Worm (Caenorhabditis elegans) whole organism, L4/young adult: ENCODE results near the gene C44C11.6.
"Not testable (repeated sequence)": the region's sequence is repeated elsewhere in the genome, so short reads cannot be mapped to it uniquely, and the experiment has no call there.

ENCODE experiments used
- W03F9.2 ChIP-seq: fragments of 150-350 bp; optimal IDR thresholded peaks from 2 replicates; lab custom pipeline; 2014; ENCODE audit warnings: missing biosample characterization, missing genetic modification characterization
- dao-5 ChIP-seq: sonication (generic microtip); optimal IDR thresholded peaks from 2 replicates; lab custom pipeline; 2016; ENCODE audit warnings: missing genotype, missing genetic modification characterization, moderate library complexity, missing compliant biosample characterization
- him-1 ChIP-seq: sonication (generic microtip); optimal IDR thresholded peaks from 2 replicates; lab custom pipeline; 2016; ENCODE audit warnings: missing genotype, missing genetic modification reagents, missing genetic modification characterization, missing compliant biosample characterization

Gene C44C11.6

DNA sequence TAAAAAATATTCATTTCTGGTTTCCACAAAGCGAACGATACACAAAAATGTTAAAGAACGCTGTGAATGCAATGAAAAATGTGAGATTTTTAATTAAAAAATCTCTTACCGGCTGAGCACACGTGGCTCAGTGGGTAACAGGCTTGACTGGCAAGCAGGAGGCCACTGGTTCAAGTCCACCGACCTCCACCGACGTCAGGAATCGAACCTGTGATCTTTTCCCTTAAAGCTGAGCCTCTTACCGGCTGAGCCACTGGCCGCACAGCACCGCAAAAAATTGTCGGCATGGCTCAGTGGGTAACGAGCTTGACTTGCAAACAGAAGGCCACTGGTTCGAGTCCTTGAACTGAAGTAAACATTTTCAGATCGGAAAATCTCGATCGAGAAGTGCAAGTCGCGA is at the start of gene C44C11.6:
Gene C44C11.6 (plus strand): TSS at position 23 of the 400 bp plus-strand sequence.
- no peak for TF ChIP-seq him-1

DNA sequence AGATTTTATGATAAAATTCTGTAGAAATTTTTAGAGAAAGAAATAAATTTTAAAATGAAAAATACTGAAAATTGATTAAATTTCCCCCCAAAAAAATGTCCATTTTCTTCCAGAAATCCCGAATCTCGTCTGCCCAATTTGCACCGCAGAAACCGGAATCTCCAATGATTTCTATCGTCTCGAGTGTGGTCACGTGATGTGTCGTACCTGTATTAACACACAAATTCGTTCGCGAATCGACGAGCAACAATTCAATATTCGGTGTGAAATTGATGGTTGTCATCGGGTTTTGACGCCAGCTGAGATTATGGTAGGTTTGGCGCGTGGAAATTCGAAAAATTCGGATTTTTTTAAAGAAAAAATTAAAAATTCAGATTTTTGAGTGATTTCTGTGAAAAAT is 48.0 kb upstream of the C44C11.6 start:
- no peak for TF ChIP-seq dao-5
- no peak for TF ChIP-seq him-1

DNA sequence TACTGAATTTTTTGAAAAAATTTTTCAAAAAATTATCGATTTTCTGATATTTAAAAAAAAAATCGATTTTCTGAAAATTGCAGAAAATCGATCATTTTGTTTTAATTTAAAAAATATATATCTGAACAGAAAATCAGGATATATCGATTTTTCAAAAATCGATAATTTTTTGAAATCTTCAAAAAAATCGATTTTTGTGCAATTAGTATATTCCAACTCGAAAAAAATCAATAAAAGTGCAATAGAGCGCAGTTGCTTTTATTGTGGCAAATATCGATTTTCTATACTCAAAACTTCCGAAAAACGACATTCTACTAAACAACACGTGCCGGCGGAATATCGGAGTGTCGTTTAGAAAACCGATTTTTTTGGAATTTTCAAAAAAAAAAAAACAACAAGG is 43.9 kb upstream of the C44C11.6 start:
- TF ChIP-seq dao-5 = no peak
- TF ChIP-seq him-1 = no peak
- TF ChIP-seq W03F9.2 = no peak

DNA sequence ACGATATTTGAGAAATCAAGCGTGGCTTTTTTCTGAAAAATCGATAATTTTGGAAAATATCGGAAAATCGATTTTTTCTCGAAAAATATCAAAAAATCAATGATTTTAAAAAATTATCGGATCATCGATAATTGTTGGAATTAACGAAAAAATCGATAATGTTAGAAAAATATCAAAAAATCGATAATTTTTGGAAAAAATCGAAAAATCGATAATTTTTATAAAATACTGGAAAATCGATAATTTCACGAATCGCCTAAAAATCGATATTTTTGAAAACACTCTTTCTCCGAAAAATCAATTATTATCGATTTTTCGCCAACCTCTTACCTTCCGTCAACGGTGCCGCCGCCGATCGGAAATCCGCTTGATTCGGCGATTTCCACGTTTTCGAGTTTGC is 43.4 kb upstream of the C44C11.6 start:
- TF ChIP-seq him-1 = no peak
- TF ChIP-seq dao-5 = no peak
- TF ChIP-seq W03F9.2 = no peak

DNA sequence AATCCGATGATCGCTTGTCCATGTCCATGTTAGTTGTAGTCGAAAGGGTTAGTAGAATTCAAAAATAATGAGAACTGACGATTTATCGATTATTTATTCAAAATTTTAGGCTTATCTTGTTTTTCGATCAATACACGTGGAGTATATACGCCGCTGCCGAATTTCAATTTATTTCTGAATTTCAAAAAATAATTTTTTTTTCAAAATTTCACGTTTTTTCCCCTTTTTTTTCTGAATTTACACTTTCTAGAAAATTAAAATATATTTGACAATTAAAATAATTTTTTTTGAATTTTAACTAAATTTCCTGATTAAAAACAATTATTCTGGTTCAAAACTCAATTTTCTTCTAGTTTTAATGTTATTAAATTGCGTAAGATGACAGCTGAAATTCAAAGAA is 42.3 kb upstream of the C44C11.6 start, which contains the start of gene C50E10.1:
Gene C50E10.1 (minus strand): TSS at position 101 of the 400 bp plus-strand sequence.
- TF ChIP-seq him-1 (no peak), dao-5 (no peak), W03F9.2 (no peak)

DNA sequence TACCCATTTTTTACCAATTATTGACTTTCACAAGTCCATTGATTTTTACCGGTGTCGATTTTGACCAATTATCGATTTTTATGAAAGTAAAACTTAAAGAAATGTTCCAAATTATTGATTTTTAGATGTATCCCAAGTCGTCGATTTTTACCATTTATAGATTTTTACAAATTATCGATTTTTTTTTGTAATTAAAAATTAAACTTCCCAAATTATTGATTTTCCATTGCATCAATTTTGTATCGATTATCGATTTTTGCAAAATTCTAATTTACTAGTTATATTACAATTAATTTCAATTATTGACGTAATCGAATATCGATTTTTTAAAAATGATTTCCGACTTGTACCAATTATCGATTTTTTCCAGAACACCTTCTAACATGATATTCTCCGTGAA is 41.5 kb upstream of the C44C11.6 start, which contains the start of gene sre-50:
Gene sre-50 (plus strand): TSS at position 384 of the 400 bp plus-strand sequence.
- TF ChIP-seq W03F9.2 = no peak
- no peak for TF ChIP-seq him-1
- no peak for TF ChIP-seq dao-5

DNA sequence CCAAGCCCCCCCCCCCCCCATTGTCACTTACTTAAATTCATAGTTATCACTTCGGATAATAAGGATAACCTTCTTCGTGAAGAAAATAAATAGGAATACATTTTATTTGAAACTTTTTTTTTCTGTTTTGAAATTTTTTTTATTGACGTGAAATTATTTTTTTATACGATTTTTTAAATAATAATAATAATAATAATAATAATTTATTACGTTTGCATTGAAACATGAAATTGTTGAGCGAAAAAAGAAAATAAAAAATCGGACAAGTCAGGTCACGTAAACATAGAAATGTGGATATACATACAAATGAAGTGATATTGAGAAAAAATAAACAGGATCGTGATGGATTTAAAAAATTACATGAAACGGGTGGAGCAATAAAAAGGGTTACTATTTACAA is 35.0 kb upstream of the C44C11.6 start, which contains the start of gene C50E10.2:
Gene C50E10.2 (minus strand): TSS at position 101 of the 400 bp plus-strand sequence.
- TF ChIP-seq W03F9.2 (no peak), him-1 (no peak), dao-5 (no peak)

DNA sequence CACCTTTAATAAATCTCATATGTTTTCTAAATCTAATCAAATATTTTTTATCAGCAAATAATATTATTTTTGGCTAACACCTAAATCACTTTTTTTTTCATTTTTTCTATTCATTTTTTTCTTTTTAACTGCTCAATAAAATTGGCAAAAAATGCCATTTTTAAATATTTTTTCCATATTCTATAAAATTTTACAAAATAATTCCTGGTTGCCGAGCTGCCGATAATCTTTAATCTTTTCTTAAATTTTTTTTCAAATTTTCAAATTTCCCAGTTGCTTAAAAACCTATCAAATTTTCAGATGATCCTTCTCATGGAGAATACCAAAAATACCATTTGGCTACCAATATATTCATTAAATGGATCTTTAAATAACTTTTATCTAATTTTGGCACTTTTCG is 33.0 kb upstream of the C44C11.6 start, which contains the start of gene sre-51:
Gene sre-51 (plus strand): TSS at position 301 of the 400 bp plus-strand sequence.
- TF ChIP-seq him-1 (no peak), W03F9.2 (no peak), dao-5 (no peak)

DNA sequence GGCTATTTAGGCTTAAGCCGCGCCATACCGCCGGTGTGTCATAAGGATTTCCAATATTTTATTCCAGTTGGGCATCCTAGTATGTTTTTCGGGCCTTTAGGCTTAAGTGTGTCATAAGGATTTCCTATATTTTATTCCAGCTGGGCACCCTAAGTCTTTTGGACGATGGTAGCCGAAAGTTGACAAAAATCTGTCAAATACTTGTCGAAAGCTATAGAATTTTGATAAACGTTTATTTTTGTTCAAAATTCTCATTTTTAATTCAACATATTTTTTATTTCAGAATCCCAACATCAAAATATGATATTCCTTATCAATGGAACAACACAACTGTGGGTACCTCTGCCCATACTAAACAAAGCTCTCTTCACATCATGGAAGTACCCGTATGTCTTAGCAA is 26.1 kb upstream of the C44C11.6 start, which contains the start of gene sre-49:
Gene sre-49 (plus strand): TSS at position 301 of the 400 bp plus-strand sequence.
- TF ChIP-seq dao-5, W03F9.2, him-1: not testable (repeated sequence)

DNA sequence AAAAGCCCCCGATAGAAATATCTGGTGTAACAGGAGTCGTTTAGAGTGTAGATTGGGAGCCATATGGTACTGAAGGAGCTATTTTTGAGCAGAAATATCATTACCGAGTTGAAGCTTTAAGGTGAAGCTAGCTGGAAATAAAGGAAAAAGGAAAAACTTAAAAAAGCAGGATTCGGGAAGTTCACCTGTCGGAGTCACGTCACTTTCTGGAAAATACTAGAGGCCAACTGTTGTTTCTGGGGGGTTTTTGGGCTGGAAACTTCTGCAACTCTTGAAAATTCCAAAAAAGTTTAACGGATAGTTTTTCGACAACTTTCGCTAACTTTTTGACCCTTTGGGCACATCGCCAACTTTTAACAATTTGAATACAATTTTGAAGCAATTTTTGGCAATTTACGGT is 21.3 kb upstream of the C44C11.6 start, which contains the start of gene sre-53:
Gene sre-53 (minus strand): TSS at position 101 of the 400 bp plus-strand sequence.
- no peak for TF ChIP-seq dao-5
- TF ChIP-seq him-1 = no peak
- no peak for TF ChIP-seq W03F9.2

DNA sequence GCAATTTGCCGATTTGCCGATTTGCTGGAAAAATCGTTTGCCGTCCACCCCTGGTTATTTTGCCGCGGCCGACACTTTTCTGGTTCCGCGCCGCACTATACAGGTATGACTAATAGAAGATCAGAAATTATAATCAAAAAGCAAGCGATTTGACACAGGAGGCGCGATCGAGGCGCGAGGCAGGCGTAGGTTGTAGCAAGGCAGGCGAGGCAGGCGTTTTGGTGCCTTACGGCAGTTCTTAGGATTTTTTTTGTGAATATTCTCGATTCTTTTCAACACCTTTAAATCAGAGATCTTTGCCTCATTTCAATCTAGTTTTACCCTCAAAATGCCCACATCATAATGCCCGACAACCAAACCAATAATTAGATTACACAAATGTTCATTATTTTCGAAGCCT is 20.4 kb upstream of the C44C11.6 start, which contains the start of gene sre-56:
Gene sre-56 (plus strand): TSS at position 301 of the 400 bp plus-strand sequence.
- TF ChIP-seq dao-5 (no peak), him-1 (no peak), W03F9.2 (no peak)

DNA sequence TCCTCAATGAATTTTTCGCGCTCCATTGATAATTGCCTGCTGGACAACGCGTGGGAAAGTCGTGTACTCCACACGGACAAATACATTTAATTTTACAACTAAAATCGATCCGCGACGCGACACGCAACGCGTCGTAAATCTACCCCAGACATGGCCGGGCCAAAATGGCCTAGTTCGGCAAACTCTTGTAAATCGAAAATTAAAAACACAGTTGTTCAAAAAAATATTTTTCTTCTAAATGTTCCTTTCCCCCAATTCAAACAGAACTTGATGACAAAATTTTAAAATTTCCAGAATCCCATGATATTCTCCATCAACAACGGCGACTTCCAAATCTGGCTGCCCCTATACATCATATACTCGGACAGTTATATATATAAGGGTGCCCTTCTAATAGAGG is 15.6 kb upstream of the C44C11.6 start, which contains the start of gene sre-55:
Gene sre-55 (plus strand): TSS at position 301 of the 400 bp plus-strand sequence.
- TF ChIP-seq W03F9.2 (no peak), dao-5 (no peak), him-1 (no peak)

DNA sequence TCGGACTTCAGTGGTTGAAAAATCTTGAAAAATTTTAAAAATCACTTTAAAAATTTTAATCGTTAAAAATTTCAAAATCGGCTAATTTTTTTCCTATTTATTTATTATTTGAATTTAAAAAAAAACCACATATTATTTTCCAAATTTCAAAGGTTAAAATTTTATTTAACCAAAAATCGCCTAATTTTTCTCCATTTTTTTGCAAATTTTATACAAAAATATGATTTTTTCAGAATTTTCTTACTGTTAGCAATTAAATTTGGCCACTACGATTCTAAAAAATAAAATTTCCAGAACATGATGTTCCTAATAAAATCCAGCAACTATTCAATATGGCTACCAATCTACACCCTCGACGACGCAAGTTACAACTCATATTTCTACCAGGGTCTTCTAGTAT is 12.0 kb upstream of the C44C11.6 start, which contains the start of gene sre-54:
Gene sre-54 (plus strand): TSS at position 301 of the 400 bp plus-strand sequence.
- TF ChIP-seq dao-5 (no peak), him-1 (no peak), W03F9.2 (no peak)

DNA sequence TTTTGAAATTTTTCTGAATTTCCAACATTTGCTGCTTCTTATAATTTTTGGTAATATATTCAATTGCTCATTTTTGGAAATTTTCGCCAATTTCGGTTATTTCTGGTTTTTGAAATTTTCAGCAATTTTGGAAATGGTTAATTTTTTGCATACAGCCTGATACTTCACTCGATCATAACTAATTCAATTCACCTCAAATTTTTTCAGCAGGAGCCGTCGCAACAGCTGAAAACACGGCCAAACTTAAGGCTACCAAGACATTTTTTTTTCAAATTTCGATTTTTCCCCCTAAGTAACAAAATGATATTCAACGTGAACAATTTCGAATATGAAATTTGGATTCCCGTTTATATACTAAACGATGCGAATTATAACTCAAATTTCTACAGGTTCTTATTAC is 9.2 kb upstream of the C44C11.6 start, which contains the start of gene sre-52:
Gene sre-52 (plus strand): TSS at position 301 of the 400 bp plus-strand sequence.
- TF ChIP-seq W03F9.2 = no peak
- no peak for TF ChIP-seq him-1
- TF ChIP-seq dao-5 = no peak

DNA sequence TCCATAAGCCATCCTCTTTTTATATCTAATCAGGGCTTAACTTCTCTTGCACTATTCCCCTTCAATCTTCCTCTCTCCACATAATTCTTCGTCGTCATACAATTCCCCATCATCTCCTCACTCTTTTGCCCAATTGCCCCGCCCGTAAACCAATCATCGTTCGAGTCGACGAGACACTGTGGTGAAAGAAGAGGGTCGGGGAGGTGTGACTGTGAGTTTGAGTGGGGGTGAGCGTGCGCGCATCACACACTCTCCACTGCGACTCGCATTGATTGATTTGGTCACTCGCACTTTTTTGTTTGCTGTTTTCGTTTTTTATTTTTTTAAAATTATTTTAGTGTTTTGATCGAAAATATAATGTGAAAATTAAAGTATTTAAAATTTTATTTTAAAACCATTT is 5.5 kb upstream of the C44C11.6 start:
- TF ChIP-seq him-1 (no peak), W03F9.2 (peak; percentile 44)

DNA sequence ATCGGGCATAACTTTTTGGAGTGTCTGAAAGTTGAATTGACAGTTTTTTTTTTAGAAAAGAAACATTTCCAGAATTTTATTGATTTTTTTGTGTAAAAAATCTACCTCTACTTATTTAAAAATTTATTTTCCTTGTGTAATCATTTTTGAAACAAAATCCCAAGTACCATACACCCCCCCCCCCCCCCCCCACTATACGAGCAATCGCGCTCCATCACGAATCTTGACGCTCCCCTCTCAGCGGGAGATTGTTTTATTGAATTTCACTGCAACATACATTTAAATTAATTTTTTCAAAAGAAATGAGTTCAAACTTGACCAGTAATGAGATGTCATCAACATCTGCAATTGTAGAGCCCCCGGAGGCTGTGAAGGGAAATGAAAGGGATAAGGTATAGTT is 5.0 kb upstream of the C44C11.6 start, which contains the start of gene sop-2:
Gene sop-2 (plus strand): TSS at position 301 of the 400 bp plus-strand sequence.
- no peak for TF ChIP-seq W03F9.2
- no peak for TF ChIP-seq dao-5
- TF ChIP-seq him-1 = no peak
